Comparison of ENCODE assay signal across 1 fruit fly cellular context in the genomic region with DNA sequence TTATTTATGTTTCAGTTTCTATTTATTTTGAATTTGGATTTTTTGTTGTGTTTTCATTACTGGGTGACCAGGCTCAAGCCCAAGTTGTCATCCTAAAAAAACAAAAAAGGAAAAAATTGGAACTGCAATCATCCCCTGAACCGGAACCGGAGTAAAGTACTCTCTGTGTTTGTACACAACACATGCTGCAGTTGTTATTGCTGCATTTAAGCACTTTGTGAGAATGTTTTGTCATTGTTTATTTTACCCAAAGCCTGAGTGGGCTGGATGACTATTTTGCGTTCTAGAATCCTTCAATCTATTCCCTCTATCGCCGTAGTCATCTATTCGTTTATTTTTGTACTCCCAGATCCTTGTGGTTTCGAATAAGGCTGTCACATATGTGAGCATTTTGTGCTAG.
TF ChIP-seq lines count a peak whose summit lies in the region.

No protein-coding gene starts in this region.

TF ChIP-seq in whole organism, embryonic, 481 proteins besides CTCF, POLR2A, EP300 and RAD21 (continued from another document):
- TF ChIP-seq lab (GFP tag; optimal IDR thresholded peaks at IDR 0.05; lab: Kevin White, UChicago): no peak
- TF ChIP-seq CG4360 (GFP tag; IDR thresholded peaks at IDR 0.05; lab: Robert Waterston, UW): peak; percentile 58; the same call in 1 of the 2 replicates
- no peak for TF ChIP-seq CG14667 (GFP tag; IDR thresholded peaks at IDR 0.05; lab: Robert Waterston, UW)
- peak in 1 of 2 experiments; percentile 74 for TF ChIP-seq tll (GFP tag; optimal IDR thresholded peaks at IDR 0.05; lab: Kevin White, UChicago)
- TF ChIP-seq hb (GFP tag; IDR thresholded peaks at IDR 0.05; lab: Robert Waterston, UW; ENCODE audit: partially characterized antibody): no peak
- TF ChIP-seq fd102C (GFP tag; optimal IDR thresholded peaks at IDR 0.05; lab: Kevin White, UChicago): peak; percentile 64
- TF ChIP-seq CG3163 (GFP tag; optimal IDR thresholded peaks at IDR 0.05; lab: Kevin White, UChicago): no peak
- TF ChIP-seq Nf-YA (GFP tag; IDR thresholded peaks at IDR 0.05; lab: Robert Waterston, UW): no peak
- peak; percentile 24 for TF ChIP-seq CG15696 (tag; optimal IDR thresholded peaks at IDR 0.05; lab: Kevin White, UChicago)
- no peak for TF ChIP-seq CG9932 (GFP tag; IDR thresholded peaks at IDR 0.05; lab: Robert Waterston, UW)
- TF ChIP-seq CG18011 (GFP tag; optimal IDR thresholded peaks at IDR 0.05; lab: Kevin White, UChicago): no peak
- no peak for TF ChIP-seq NC2β (GFP tag; optimal IDR thresholded peaks at IDR 0.05; lab: Kevin White, UChicago)
- no peak for TF ChIP-seq CG34224 (GFP tag; IDR thresholded peaks at IDR 0.05; lab: Robert Waterston, UW; ENCODE audit: partially characterized antibody)
- no peak for TF ChIP-seq lov (optimal IDR thresholded peaks at IDR 0.05; lab: Kevin White, UChicago)
- 0 out of 3 replicates have a peak, but pooled peaks have one; percentile 6 for TF ChIP-seq lov (GFP tag; IDR thresholded peaks at IDR 0.05; lab: Robert Waterston, UW)
- TF ChIP-seq CG13775 (GFP tag; optimal IDR thresholded peaks at IDR 0.05; lab: Kevin White, UChicago): no peak
- no peak for TF ChIP-seq CrebB (tag; optimal IDR thresholded peaks at IDR 0.05; lab: Kevin White, UChicago)
- TF ChIP-seq BtbVII (GFP tag; optimal IDR thresholded peaks at IDR 0.05; lab: Kevin White, UChicago): no peak
- TF ChIP-seq CG12071 (GFP tag; optimal IDR thresholded peaks at IDR 0.05; lab: Kevin White, UChicago): no peak
- no peak for TF ChIP-seq CG11560 (tag; IDR thresholded peaks at IDR 0.05; lab: Robert Waterston, UW)
- 0 out of 3 replicates have a peak, but pooled peaks have one; percentile 26 for TF ChIP-seq CG11456 (GFP tag; IDR thresholded peaks at IDR 0.05; lab: Robert Waterston, UW)
